Worm (Caenorhabditis elegans): ENCODE data around the gene irld-4.

DNA sequence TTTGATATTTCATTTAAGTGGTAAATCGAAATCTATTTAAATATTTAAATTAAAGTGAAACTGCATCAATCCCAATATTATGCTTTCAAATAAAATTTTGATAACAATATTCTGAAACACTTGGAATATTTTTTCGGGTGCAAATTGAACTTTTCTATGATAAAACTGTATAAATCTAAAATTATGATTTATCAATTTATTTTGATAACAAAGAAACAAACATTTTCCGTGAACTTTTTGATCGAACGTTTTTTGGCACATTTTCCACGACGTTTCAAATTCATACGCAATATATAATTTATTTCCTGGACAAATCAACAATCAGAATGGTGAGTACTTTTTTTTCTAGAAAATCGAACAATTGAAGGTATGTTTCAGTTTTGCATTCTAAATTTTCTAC is at the start of gene irld-4:
- TF ChIP-seq ztf-11 (tag; optimal IDR thresholded peaks at IDR 0.05) (no peak), egl-27 (tag; optimal IDR thresholded peaks at IDR 0.05) (no peak), irx-1 (tag; optimal IDR thresholded peaks at IDR 0.05) (no peak), nhr-237 (tag; optimal IDR thresholded peaks at IDR 0.05) (no peak), elt-2 (tag; optimal IDR thresholded peaks at IDR 0.05) (no peak), nhr-77 (tag; optimal IDR thresholded peaks at IDR 0.05) (no peak)

Measured in whole organism, L1 larva.